Worm (Caenorhabditis elegans) whole organism, young adult: ENCODE data around the gene frpr-10.
A peak's percentile ranks its signal among the peaks of the same experiment; 100 is the strongest.

Experiments
- B0035.1 ChIP-seq: sonication (generic microtip); optimal IDR thresholded peaks from 2 replicates; lab custom pipeline; 2016; ENCODE audit warnings: missing genetic modification characterization, mild to moderate bottlenecking, missing compliant biosample characterization, missing genotype, missing genetic modification reagents
- B0336.3 ChIP-seq: fragments of 200-800 bp; sonication (Bioruptor generic); IDR thresholded peaks from 2 replicates; pipeline ENCODE4 v1.3.6; 2022; ENCODE audit warnings: missing genetic modification characterization, missing compliant biosample characterization
- C06A6.2 ChIP-seq: fragments of 200-800 bp; sonication (Bioruptor generic); conservative IDR thresholded peaks from 2 replicates; pipeline ENCODE4 v1.3.6; 2022; ENCODE audit warnings: missing genetic modification characterization, missing compliant biosample characterization
- F10E7.11 ChIP-seq: sonication (generic microtip); optimal IDR thresholded peaks from 2 replicates; lab custom pipeline; 2017; ENCODE audit warnings: mild to moderate bottlenecking, missing genetic modification characterization, moderate library complexity, missing compliant biosample characterization
- F22D6.2 ChIP-seq: sonication (generic microtip); optimal IDR thresholded peaks from 2 replicates; lab custom pipeline; 2016; ENCODE audit warnings: mild to moderate bottlenecking, missing genetic modification characterization, missing compliant biosample characterization
- F39B2.1 ChIP-seq: fragments of 200-800 bp; sonication (Bioruptor generic); IDR thresholded peaks from 2 replicates; pipeline ENCODE4 v1.3.6; 2022; ENCODE audit warnings: missing genetic modification reagents, missing genetic modification characterization, missing compliant biosample characterization
- F49E8.2 ChIP-seq: sonication (generic microtip); optimal IDR thresholded peaks from 3 replicates; lab custom pipeline; 2017; ENCODE audit warnings: missing genetic modification characterization, mild to moderate bottlenecking, missing compliant biosample characterization, antibody characterized with exemption, moderate library complexity; ENCODE audit not compliant: insufficient read depth
- F52B5.7 ChIP-seq: sonication (generic microtip); optimal IDR thresholded peaks from 2 replicates; lab custom pipeline; 2016; ENCODE audit warnings: mild to moderate bottlenecking, missing genetic modification characterization, missing compliant biosample characterization
- F55B11.4 ChIP-seq: sonication (generic microtip); optimal IDR thresholded peaks from 2 replicates; lab custom pipeline; 2016; ENCODE audit warnings: missing compliant biosample characterization, missing genetic modification characterization, borderline replicate concordance; ENCODE audit not compliant: insufficient read depth
- F57C9.4 ChIP-seq: sonication (generic microtip); optimal IDR thresholded peaks from 2 replicates; lab custom pipeline; 2017; ENCODE audit warnings: mild to moderate bottlenecking, missing genetic modification characterization, missing compliant biosample characterization
- atf-7 ChIP-seq: sonication (generic microtip); optimal IDR thresholded peaks from 2 replicates; lab custom pipeline; 2017; ENCODE audit warnings: mild to moderate bottlenecking, missing genetic modification characterization, missing compliant biosample characterization
- athp-1 ChIP-seq: sonication (generic microtip); optimal IDR thresholded peaks from 2 replicates; lab custom pipeline; 2017; ENCODE audit warnings: mild to moderate bottlenecking, missing genetic modification characterization, missing compliant biosample characterization
- cebp-1 ChIP-seq, 2 experiments: fragments of 200-800 bp in 1 of 2; sonication (Bioruptor generic) in 1 of 2; sonication (generic microtip) in 1 of 2; IDR thresholded peaks in 1 of 2; optimal IDR thresholded peaks in 1 of 2; 2 replicates each; pipeline versions ENCODE4 v1.3.6 to Lab custom; 2017 to 2022; ENCODE audit warnings: missing compliant biosample characterization in 2 of 2, missing genetic modification characterization in 2 of 2, mild to moderate bottlenecking in 1 of 2, missing genetic modification reagents in 1 of 2, moderate library complexity in 1 of 2
- ceh-100 ChIP-seq: fragments of 200-800 bp; sonication (Bioruptor generic); IDR thresholded peaks from 2 replicates; pipeline ENCODE4 v1.3.6; 2022; ENCODE audit warnings: missing genetic modification reagents, missing genetic modification characterization, missing compliant biosample characterization
- ceh-58 ChIP-seq: fragments of 200-800 bp; sonication (Bioruptor generic); IDR thresholded peaks from 2 replicates; pipeline ENCODE4 v1.3.6; 2022; ENCODE audit warnings: missing genetic modification characterization, missing compliant biosample characterization
- ceh-79 ChIP-seq: sonication (generic microtip); optimal IDR thresholded peaks from 2 replicates; lab custom pipeline; 2017; ENCODE audit warnings: mild to moderate bottlenecking, missing genetic modification characterization, missing compliant biosample characterization
- chd-7 ChIP-seq: sonication (generic microtip); optimal IDR thresholded peaks from 2 replicates; lab custom pipeline; 2016; ENCODE audit warnings: mild to moderate bottlenecking, missing genetic modification characterization, moderate library complexity, missing compliant biosample characterization
- efl-1 ChIP-seq: fragments of 150-350 bp; optimal IDR thresholded peaks from 2 replicates; lab custom pipeline; 2014; ENCODE audit warnings: missing biosample characterization, missing genetic modification reagents, missing genetic modification characterization
- egl-44 ChIP-seq: fragments of 200-800 bp; sonication (Bioruptor generic); IDR thresholded peaks from 2 replicates; pipeline ENCODE4 v1.3.6; 2022; ENCODE audit warnings: missing genetic modification reagents, missing genetic modification characterization, missing compliant biosample characterization
- ekl-4 ChIP-seq: fragments of 200-800 bp; sonication (Bioruptor generic); IDR thresholded peaks from 2 replicates; pipeline ENCODE4 v1.3.6; 2022; ENCODE audit warnings: missing genetic modification reagents, missing genetic modification characterization, missing compliant biosample characterization
- fkh-3 ChIP-seq: sonication (generic microtip); optimal IDR thresholded peaks from 2 replicates; lab custom pipeline; 2016; ENCODE audit warnings: mild to moderate bottlenecking, missing genetic modification characterization, missing compliant biosample characterization
- him-1 ChIP-seq: sonication (generic microtip); optimal IDR thresholded peaks from 2 replicates; lab custom pipeline; 2016; ENCODE audit warnings: missing genotype, missing genetic modification reagents, missing genetic modification characterization, missing compliant biosample characterization
- hrde-1 ChIP-seq: sonication (generic microtip); optimal IDR thresholded peaks from 2 replicates; lab custom pipeline; 2016; ENCODE audit warnings: missing genetic modification characterization, mild to moderate bottlenecking, missing compliant biosample characterization, moderate library complexity, missing genotype, missing genetic modification reagents, borderline replicate concordance
- hsf-1 ChIP-seq: fragments of 200-800 bp; sonication (Bioruptor generic); IDR thresholded peaks from 2 replicates; pipeline ENCODE4 v1.3.6; 2022; ENCODE audit warnings: missing genetic modification reagents, missing genetic modification characterization, missing compliant biosample characterization
- let-607 ChIP-seq, 2 experiments: fragments of 200-800 bp in 1 of 2; sonication (Bioruptor generic) in 1 of 2; sonication (generic microtip) in 1 of 2; optimal IDR thresholded peaks; 2 replicates each; lab custom pipeline; 2016 to 2018; ENCODE audit warnings: mild to moderate bottlenecking in 2 of 2, missing compliant biosample characterization in 2 of 2, missing genetic modification characterization in 2 of 2, moderate library complexity in 2 of 2, missing genotype in 1 of 2
- lin-26 ChIP-seq: fragments of 200-800 bp; sonication (Bioruptor generic); IDR thresholded peaks from 2 replicates; pipeline ENCODE4 v1.3.6; 2022; ENCODE audit warnings: missing genetic modification reagents, missing genetic modification characterization, missing compliant biosample characterization
- lin-54 ChIP-seq: fragments of 200-800 bp; sonication (Bioruptor generic); optimal IDR thresholded peaks from 2 replicates; lab custom pipeline; 2018; ENCODE audit warnings: mild to moderate bottlenecking, missing genetic modification characterization, missing compliant biosample characterization
- lsl-1 ChIP-seq: fragments of 200-800 bp; sonication (Bioruptor generic); optimal IDR thresholded peaks from 2 replicates; lab custom pipeline; 2018; ENCODE audit warnings: mild to moderate bottlenecking, missing genetic modification characterization, moderate library complexity, missing compliant biosample characterization
- madf-3 ChIP-seq: fragments of 200-800 bp; sonication (Bioruptor generic); IDR thresholded peaks from 2 replicates; pipeline ENCODE4 v1.3.6; 2022; ENCODE audit warnings: missing genetic modification reagents, missing genetic modification characterization, missing compliant biosample characterization
- madf-6 ChIP-seq: fragments of 200-800 bp; sonication (Bioruptor generic); IDR thresholded peaks from 2 replicates; pipeline ENCODE4 v1.3.6; 2022; ENCODE audit warnings: missing genetic modification reagents, missing genetic modification characterization, missing compliant biosample characterization
- mes-4 ChIP-seq: sonication (generic microtip); optimal IDR thresholded peaks from 2 replicates; lab custom pipeline; 2016; ENCODE audit warnings: missing genotype, missing genetic modification characterization, missing compliant biosample characterization
- mxl-1 ChIP-seq: sonication (generic microtip); optimal IDR thresholded peaks from 2 replicates; lab custom pipeline; 2016; ENCODE audit warnings: missing genetic modification characterization, missing compliant biosample characterization
- nfya-1 ChIP-seq: sonication (generic microtip); optimal IDR thresholded peaks from 2 replicates; lab custom pipeline; 2017; ENCODE audit warnings: antibody characterized with exemption, missing compliant biosample characterization, missing genetic modification characterization, borderline replicate concordance; ENCODE audit not compliant: insufficient read depth
- nfya-2 ChIP-seq: fragments of 200-800 bp; sonication (Bioruptor generic); IDR thresholded peaks from 2 replicates; pipeline ENCODE4 v1.3.6; 2022; ENCODE audit warnings: missing genetic modification reagents, missing genetic modification characterization, missing compliant biosample characterization
- nfyb-1 ChIP-seq: fragments of 200-800 bp; sonication (Bioruptor generic); IDR thresholded peaks from 2 replicates; pipeline ENCODE4 v1.3.6; 2022; ENCODE audit warnings: missing genetic modification reagents, missing genetic modification characterization, missing compliant biosample characterization
- nhr-27 ChIP-seq: fragments of 200-800 bp; sonication (Bioruptor generic); optimal IDR thresholded peaks from 2 replicates; lab custom pipeline; 2018; ENCODE audit warnings: mild to moderate bottlenecking, missing genetic modification characterization, moderate library complexity, missing compliant biosample characterization
- rcor-1 ChIP-seq: fragments of 200-800 bp; sonication (Bioruptor generic); IDR thresholded peaks from 2 replicates; pipeline ENCODE4 v1.3.6; 2022; ENCODE audit warnings: missing genetic modification reagents, missing genetic modification characterization, missing compliant biosample characterization
- repo-1 ChIP-seq: sonication (generic microtip); optimal IDR thresholded peaks from 2 replicates; lab custom pipeline; 2017; ENCODE audit warnings: mild to moderate bottlenecking, missing genetic modification characterization, missing compliant biosample characterization
- rpc-1 ChIP-seq, 2 experiments: fragments of 150-350 bp in 1 of 2; sonication (generic microtip) in 1 of 2; optimal IDR thresholded peaks; 2 replicates each; lab custom pipeline; 2014 to 2018; ENCODE audit warnings: missing biosample characterization in 1 of 2, missing genetic modification characterization in 1 of 2, missing genetic modification reagents in 1 of 2, missing genotype in 1 of 2
- snpc-1.3 ChIP-seq: sonication (generic microtip); optimal IDR thresholded peaks from 2 replicates; lab custom pipeline; 2017; ENCODE audit warnings: missing genetic modification characterization, mild to moderate bottlenecking, missing compliant biosample characterization, antibody characterized with exemption, moderate library complexity, missing genotype, missing genetic modification reagents; ENCODE audit not compliant: insufficient read depth
- snpc-3.4 ChIP-seq: sonication (generic microtip); optimal IDR thresholded peaks from 2 replicates; lab custom pipeline; 2017; ENCODE audit warnings: missing genetic modification characterization, mild to moderate bottlenecking, missing compliant biosample characterization, antibody characterized with exemption, moderate library complexity, missing genotype, missing genetic modification reagents
- snpc-4 ChIP-seq, 5 experiments: fragments of 150-350 bp in 1 of 5; sonication (generic microtip) in 4 of 5; optimal IDR thresholded peaks; 2 replicates each; lab custom pipeline; 2014 to 2018; ENCODE audit warnings: missing genetic modification characterization in 5 of 5, missing biosample characterization in 3 of 5, antibody characterized with exemption in 2 of 5, mild to moderate bottlenecking in 2 of 5, missing compliant biosample characterization in 2 of 5, missing genotype in 2 of 5, moderate library complexity in 2 of 5, missing genetic modification reagents in 1 of 5
- xnd-1 ChIP-seq: sonication (generic microtip); optimal IDR thresholded peaks from 2 replicates; lab custom pipeline; 2016; ENCODE audit warnings: missing genotype, missing genetic modification reagents, missing genetic modification characterization, missing compliant biosample characterization
- ztf-18 ChIP-seq: sonication (generic microtip); optimal IDR thresholded peaks from 2 replicates; lab custom pipeline; 2016; ENCODE audit warnings: missing genotype, mild to moderate bottlenecking, missing genetic modification characterization, missing compliant biosample characterization
- ztf-26 ChIP-seq: sonication (generic microtip); optimal IDR thresholded peaks from 2 replicates; lab custom pipeline; 2017; ENCODE audit warnings: missing genetic modification characterization, missing compliant biosample characterization

Gene frpr-10

DNA sequence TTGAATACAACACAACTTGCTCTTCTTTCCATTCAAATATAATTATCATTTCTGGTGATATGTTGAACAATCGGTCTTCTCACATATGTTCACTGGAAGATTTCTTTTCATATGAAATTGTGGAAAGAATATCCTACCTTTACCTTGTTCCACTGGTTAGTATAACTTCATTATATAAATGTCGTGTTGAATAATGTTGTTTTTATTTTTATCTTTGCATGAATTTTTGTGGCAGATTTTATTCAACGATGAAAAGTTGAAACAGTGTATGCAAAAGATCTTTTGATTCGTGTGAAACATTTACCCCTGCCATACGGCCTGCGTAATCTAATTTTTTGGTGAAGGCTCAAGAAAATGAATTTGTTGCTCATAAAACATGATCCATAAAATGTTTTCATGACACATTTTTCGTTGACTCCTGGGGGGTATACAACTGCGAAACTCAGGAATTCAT lies 4.3 kb downstream of the frpr-10 start (continued):
- peak; percentile 76 for TF ChIP-seq F39B2.1 (GFP tag; lab: Robert Waterston, UW)
- peak; percentile 67 for TF ChIP-seq snpc-3.4 (tag; lab: Kevin White, UChicago)
- TF ChIP-seq hrde-1 (tag; lab: Kevin White, UChicago) = peak; percentile 89
- TF ChIP-seq rcor-1 (GFP tag; lab: Robert Waterston, UW) = 0 out of 2 replicates have a peak, but pooled peaks have one; percentile 11
- TF ChIP-seq lsl-1 (GFP tag; lab: Kevin White, UChicago) = peak; percentile 55
- TF ChIP-seq ceh-79 (tag; lab: Kevin White, UChicago) = peak; percentile 50
- 0 out of 2 replicates have a peak, but pooled peaks have one; percentile 29 for TF ChIP-seq madf-3 (GFP tag; lab: Robert Waterston, UW)
- TF ChIP-seq egl-44 (GFP tag; lab: Robert Waterston, UW) = 0 out of 2 replicates have a peak, but pooled peaks have one; percentile 28
- no peak for TF ChIP-seq efl-1
- 0 out of 2 replicates have a peak, but pooled peaks have one; percentile 56 for TF ChIP-seq nfyb-1 (GFP tag; lab: Robert Waterston, UW)
- peak; percentile 83 for TF ChIP-seq nhr-27 (tag; lab: Kevin White, UChicago)
- no peak for TF ChIP-seq F22D6.2 (tag; lab: Kevin White, UChicago)
- no peak for TF ChIP-seq rpc-1 (optimal IDR thresholded peaks at IDR 0.05; lab: Kevin White, UChicago)
- peak; percentile 4 for TF ChIP-seq rpc-1 (tag; optimal IDR thresholded peaks at IDR 0.05; lab: Kevin White, UChicago)
- TF ChIP-seq him-1 (tag; lab: Kevin White, UChicago) = peak; percentile 52
- peak; percentile 22 for TF ChIP-seq atf-7 (tag; lab: Kevin White, UChicago)
- TF ChIP-seq nfya-1 (tag; lab: Kevin White, UChicago) = no peak
- TF ChIP-seq F52B5.7 = peak; percentile 35
- peak; percentile 97 for TF ChIP-seq F49E8.2 (tag; lab: Kevin White, UChicago)
- TF ChIP-seq B0035.1 (tag; lab: Kevin White, UChicago) = no peak
- no peak for TF ChIP-seq snpc-1.3 (tag; lab: Kevin White, UChicago)
- TF ChIP-seq lin-54 (GFP tag; lab: Kevin White, UChicago) = peak; percentile 45
- TF ChIP-seq cebp-1 (GFP tag; IDR thresholded peaks at IDR 0.05; lab: Robert Waterston, UW) = no peak
- no peak for TF ChIP-seq cebp-1 (tag; optimal IDR thresholded peaks at IDR 0.05; lab: Kevin White, UChicago)
- TF ChIP-seq ceh-58 (GFP tag; lab: Robert Waterston, UW) = peak; percentile 95; the same call in 1 of the 2 replicates
- TF ChIP-seq F10E7.11 = peak; percentile 65
- peak; percentile 94 for TF ChIP-seq B0336.3 (GFP tag; lab: Robert Waterston, UW)
- peak; percentile 88 for TF ChIP-seq fkh-3 (tag; lab: Kevin White, UChicago)
- peak; percentile 47 for TF ChIP-seq ztf-18 (tag; lab: Kevin White, UChicago)
- TF ChIP-seq F57C9.4 (tag; lab: Kevin White, UChicago) = peak; percentile 78
- TF ChIP-seq mxl-1 (tag; lab: Kevin White, UChicago) = peak; percentile 36
- TF ChIP-seq nfya-2 (GFP tag; lab: Robert Waterston, UW) = 0 out of 2 replicates have a peak, but pooled peaks have one; percentile 21
- TF ChIP-seq C06A6.2 (GFP tag; lab: Robert Waterston, UW) = no peak
- TF ChIP-seq snpc-4 (GFP tag; optimal IDR thresholded peaks at IDR 0.05; lab: Kevin White, UChicago) = peak; percentile 11
- peak in 1 of 4 experiments; percentile 47 for TF ChIP-seq snpc-4 (tag; optimal IDR thresholded peaks at IDR 0.05; lab: Kevin White, UChicago)
- TF ChIP-seq let-607 (tag; optimal IDR thresholded peaks at IDR 0.05; lab: Kevin White, UChicago) = no peak
- TF ChIP-seq athp-1 = peak; percentile 65
- peak; percentile 76 for TF ChIP-seq madf-6 (GFP tag; lab: Robert Waterston, UW)
- TF ChIP-seq mes-4 = peak; percentile 44
- peak; percentile 68 for TF ChIP-seq repo-1
- TF ChIP-seq lin-26 = peak; percentile 68
- TF ChIP-seq F55B11.4 (tag; lab: Kevin White, UChicago) = no peak
- peak; percentile 59; the same call in 1 of the 2 replicates for TF ChIP-seq ceh-100 (GFP tag; lab: Robert Waterston, UW)
- no peak for TF ChIP-seq ztf-26 (tag; lab: Kevin White, UChicago)
- TF ChIP-seq chd-7 (tag; lab: Kevin White, UChicago) = peak; percentile 88
- peak; percentile 86 for TF ChIP-seq ekl-4 (GFP tag; lab: Robert Waterston, UW)
- TF ChIP-seq hsf-1 (GFP tag; lab: Robert Waterston, UW) = peak; percentile 80
- peak; percentile 53 for TF ChIP-seq xnd-1 (tag; lab: Kevin White, UChicago)
